Fruit fly (Drosophila melanogaster): Measurements from ENCODE around the gene Tre1.

Gene Tre1

DNA sequence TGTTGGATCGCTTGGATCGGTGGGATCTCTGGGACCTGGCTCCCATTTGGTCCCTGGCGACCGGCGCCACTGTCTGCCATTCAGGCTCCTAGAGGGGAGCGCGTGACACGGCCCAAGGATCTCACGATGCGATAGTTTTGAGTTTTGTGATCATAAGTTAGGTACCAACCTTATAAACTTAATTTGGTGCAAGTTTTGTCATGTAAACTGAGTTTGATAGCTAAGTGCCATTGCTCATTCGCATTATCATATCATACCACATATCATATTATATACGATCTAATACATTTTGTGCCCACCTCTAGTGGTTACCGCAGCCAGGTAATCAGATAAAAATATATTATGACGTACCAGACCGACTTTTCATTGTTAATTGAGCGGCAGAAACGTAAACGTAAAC, 16.2 kb upstream of the Tre1 start:
- TF ChIP-seq HLH106 (tag; optimal IDR thresholded peaks at IDR 0.05) (peak; percentile 75), fru (GFP tag; optimal IDR thresholded peaks at IDR 0.05) (no peak)

DNA sequence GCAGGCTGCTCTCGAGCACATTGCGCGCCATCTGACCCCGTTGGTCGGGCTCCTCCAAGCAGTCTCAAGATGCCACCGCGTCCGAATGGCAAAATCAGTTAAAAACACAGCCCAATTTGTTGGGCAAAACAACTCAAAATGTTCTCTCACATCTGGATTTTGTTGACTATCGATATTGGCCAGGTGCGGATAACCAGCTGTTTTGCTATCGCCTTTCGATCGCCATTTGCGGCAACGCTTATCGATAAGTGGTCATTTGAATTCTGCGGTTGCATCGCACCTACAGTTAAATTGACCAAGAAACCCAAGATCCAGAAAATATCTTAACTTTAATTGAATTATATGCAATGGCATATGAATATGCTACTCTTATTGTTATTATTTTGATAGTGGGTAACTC, 15.3 kb upstream of the Tre1 start, which contains the start of gene CG3149:
TSS of gene CG3149 (minus strand) at position 171 of the 400 bp plus-strand sequence.
- no peak for TF ChIP-seq Rel (GFP tag; optimal IDR thresholded peaks at IDR 0.05)
- no peak for TF ChIP-seq Rel (tag; optimal IDR thresholded peaks at IDR 0.05)
- no peak for TF ChIP-seq OdsH (GFP tag; optimal IDR thresholded peaks at IDR 0.05)
- TF ChIP-seq foxo (GFP tag; optimal IDR thresholded peaks at IDR 0.05): no peak
- no peak for TF ChIP-seq h (GFP tag; optimal IDR thresholded peaks at IDR 0.05)
- no peak for TF ChIP-seq Jra (GFP tag; optimal IDR thresholded peaks at IDR 0.05)
- no peak for TF ChIP-seq usp (GFP tag; optimal IDR thresholded peaks at IDR 0.05)
- no peak for TF ChIP-seq GATAd (GFP tag; optimal IDR thresholded peaks at IDR 0.05)
- TF ChIP-seq ey (GFP tag; optimal IDR thresholded peaks at IDR 0.05): no peak
- TF ChIP-seq Dif (GFP tag; optimal IDR thresholded peaks at IDR 0.05; ENCODE audit: partially characterized antibody): no peak
- no peak for TF ChIP-seq CG32264 (GFP tag; optimal IDR thresholded peaks at IDR 0.05)
- no peak for TF ChIP-seq Abd-B (GFP tag; optimal IDR thresholded peaks at IDR 0.05)
- TF ChIP-seq psq (GFP tag; optimal IDR thresholded peaks at IDR 0.05): no peak
- no peak for TF ChIP-seq CG9705 (GFP tag; optimal IDR thresholded peaks at IDR 0.05)

DNA sequence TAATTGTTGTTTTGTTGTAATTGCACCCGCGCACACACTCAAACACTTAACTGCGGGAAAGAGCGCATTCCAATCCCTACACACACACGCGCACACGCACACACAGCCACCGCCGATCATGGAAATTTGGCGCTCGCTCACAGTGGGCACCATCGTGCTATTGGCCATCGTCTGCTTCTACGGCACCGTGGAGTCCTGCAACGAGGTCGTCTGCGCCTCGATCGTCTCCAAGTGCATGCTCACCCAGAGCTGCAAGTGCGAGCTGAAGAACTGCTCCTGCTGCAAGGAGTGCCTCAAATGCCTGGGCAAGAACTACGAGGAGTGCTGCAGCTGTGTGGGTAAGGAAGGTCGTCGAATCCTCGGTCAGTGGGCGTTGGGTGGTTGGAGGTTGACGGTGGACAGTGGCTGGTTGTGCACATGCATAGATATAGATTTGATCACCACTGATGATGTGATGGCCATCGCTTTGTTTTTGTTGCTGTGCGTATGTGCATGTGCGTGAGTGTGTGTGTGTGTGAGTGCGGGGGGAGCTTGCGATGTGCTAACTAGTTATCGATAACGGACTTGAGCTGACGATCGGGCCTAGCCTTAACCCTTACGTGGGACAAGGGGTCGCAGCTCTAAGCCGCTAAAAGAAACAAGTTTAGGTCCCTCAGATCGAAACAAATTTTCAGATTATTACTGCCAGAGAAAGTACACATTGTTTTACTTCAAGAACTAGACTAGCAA, 11.0 kb upstream of the Tre1 start:
- peak; percentile 16 for TF ChIP-seq woc (GFP tag; optimal IDR thresholded peaks at IDR 0.05)
- no peak for TF ChIP-seq sage (GFP tag; optimal IDR thresholded peaks at IDR 0.05)

DNA sequence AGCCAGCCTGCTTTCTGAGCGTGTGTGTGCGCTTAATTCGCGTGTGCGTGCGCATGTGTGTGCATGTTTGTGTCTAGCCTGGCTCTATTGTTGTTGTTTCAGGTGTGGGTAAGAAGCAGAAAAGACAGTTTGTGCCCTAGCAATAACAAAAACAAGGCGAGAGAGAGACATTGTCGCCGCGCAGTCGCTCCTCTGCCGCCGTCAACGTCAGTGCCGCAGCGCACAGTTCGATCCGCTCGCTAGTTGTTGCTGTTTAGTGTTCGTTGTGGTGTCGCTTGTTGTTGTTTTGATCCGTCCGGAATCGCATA, 10.4 kb upstream of the Tre1 start:
- TF ChIP-seq Vsx2 (GFP tag; optimal IDR thresholded peaks at IDR 0.05; ENCODE audit: partially characterized antibody) (no peak), Jra (GFP tag; optimal IDR thresholded peaks at IDR 0.05) (no peak), rgr (GFP tag; optimal IDR thresholded peaks at IDR 0.05) (no peak), foxo (GFP tag; optimal IDR thresholded peaks at IDR 0.05) (no peak), Rel (GFP tag; optimal IDR thresholded peaks at IDR 0.05) (no peak), Rel (tag; optimal IDR thresholded peaks at IDR 0.05) (no peak), N (GFP tag; optimal IDR thresholded peaks at IDR 0.05) (no peak)

DNA sequence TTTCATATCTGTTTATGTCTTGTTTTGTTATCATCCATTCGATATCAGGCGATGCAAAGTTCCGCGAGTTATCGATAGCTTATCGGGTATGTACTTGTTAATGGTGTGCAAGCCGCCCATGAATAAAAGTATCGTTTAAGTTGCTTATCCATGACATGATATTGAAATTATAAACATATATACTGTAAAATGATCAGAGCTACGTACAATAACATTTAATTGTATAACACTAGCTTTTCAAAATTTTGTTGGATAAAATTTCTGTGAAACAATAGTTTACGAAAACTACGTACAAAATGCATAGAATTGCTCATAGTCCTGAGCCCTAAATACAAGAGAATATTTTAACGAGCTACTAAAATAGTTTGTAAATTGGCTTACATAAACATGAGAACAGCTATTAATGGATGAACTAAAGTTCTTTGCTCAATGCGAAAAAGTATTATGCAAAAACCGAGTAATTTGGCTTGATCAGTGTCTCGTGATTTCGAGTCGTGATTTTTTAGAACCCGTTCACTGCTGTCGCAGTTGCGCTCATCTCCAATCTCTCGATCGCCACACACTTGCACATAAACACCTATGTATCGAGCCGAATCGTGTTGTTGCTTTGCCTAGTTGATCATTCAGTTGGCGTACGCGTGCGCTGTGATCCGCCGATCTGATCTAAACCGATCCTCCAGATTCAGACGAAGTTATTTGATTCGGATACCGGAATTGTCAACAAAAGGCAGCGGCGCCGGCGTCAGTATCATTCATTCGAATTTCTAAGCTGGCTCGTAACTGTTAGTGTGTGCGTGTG, 9.8 kb upstream of the Tre1 start, which contains the start of the genes PGAP1 and cv:
TSS of gene PGAP1 (minus strand) at position 57 of the 799 bp plus-strand sequence.
TSS of gene cv (plus strand) at position 586 of the 799 bp plus-strand sequence.
- peak; percentile 13 for TF ChIP-seq Myc (optimal IDR thresholded peaks at IDR 0.05)
- no peak for TF ChIP-seq CrebA (GFP tag; optimal IDR thresholded peaks at IDR 0.05; ENCODE audit: borderline replicate concordance)
- TF ChIP-seq brk (GFP tag; optimal IDR thresholded peaks at IDR 0.05): no peak
- TF ChIP-seq h (GFP tag; optimal IDR thresholded peaks at IDR 0.05): peak; percentile 33
- TF ChIP-seq Hnf4 (GFP tag; optimal IDR thresholded peaks at IDR 0.05): no peak
- TF ChIP-seq rgr (GFP tag; optimal IDR thresholded peaks at IDR 0.05): no peak
- no peak for TF ChIP-seq dl (GFP tag; optimal IDR thresholded peaks at IDR 0.05; ENCODE audit: insufficient read depth in 1 of 2, partially characterized antibody in 2 of 2)
- TF ChIP-seq sage (GFP tag; optimal IDR thresholded peaks at IDR 0.05): no peak
- no peak for TF ChIP-seq CG9705 (GFP tag; optimal IDR thresholded peaks at IDR 0.05)
- TF ChIP-seq Mio (GFP tag; optimal IDR thresholded peaks at IDR 0.05): no peak
- no peak for TF ChIP-seq Dif (GFP tag; optimal IDR thresholded peaks at IDR 0.05; ENCODE audit: partially characterized antibody)
- TF ChIP-seq dsf (GFP tag; optimal IDR thresholded peaks at IDR 0.05; ENCODE audit: borderline replicate concordance): no peak
- TF ChIP-seq Hr83 (GFP tag; optimal IDR thresholded peaks at IDR 0.05; ENCODE audit: poor library complexity, severe bottlenecking): no peak
- peak; percentile 42 for TF ChIP-seq HLH106 (tag; optimal IDR thresholded peaks at IDR 0.05)
- no peak for TF ChIP-seq fru (GFP tag; optimal IDR thresholded peaks at IDR 0.05)
- peak in 1 of 2 experiments; percentile 64 for TF ChIP-seq foxo (GFP tag; optimal IDR thresholded peaks at IDR 0.05)
- TF ChIP-seq OdsH (GFP tag; optimal IDR thresholded peaks at IDR 0.05): peak; percentile 21
- no peak for TF ChIP-seq Rel (GFP tag; optimal IDR thresholded peaks at IDR 0.05)
- no peak for TF ChIP-seq Rel (tag; optimal IDR thresholded peaks at IDR 0.05)
- TF ChIP-seq Sp1 (GFP tag; optimal IDR thresholded peaks at IDR 0.05): peak; percentile 55
- TF ChIP-seq woc (GFP tag; optimal IDR thresholded peaks at IDR 0.05): peak; percentile 83
- TF ChIP-seq ey (GFP tag; optimal IDR thresholded peaks at IDR 0.05): peak; percentile 45
- no peak for TF ChIP-seq jim (GFP tag; optimal IDR thresholded peaks at IDR 0.05)
- TF ChIP-seq Jra (GFP tag; optimal IDR thresholded peaks at IDR 0.05): peak; percentile 25
- peak; percentile 8 for TF ChIP-seq br (GFP tag; optimal IDR thresholded peaks at IDR 0.05)
- no peak for TF ChIP-seq N (GFP tag; optimal IDR thresholded peaks at IDR 0.05)
- no peak for TF ChIP-seq Abd-B (GFP tag; optimal IDR thresholded peaks at IDR 0.05)
- TF ChIP-seq dmrt93B (GFP tag; optimal IDR thresholded peaks at IDR 0.05): no peak
- peak; percentile 19 for TF ChIP-seq psq (GFP tag; optimal IDR thresholded peaks at IDR 0.05)
- no peak for TF ChIP-seq CG32264 (GFP tag; optimal IDR thresholded peaks at IDR 0.05)
- peak; percentile 14 for TF ChIP-seq GATAd (GFP tag; optimal IDR thresholded peaks at IDR 0.05)
- peak; percentile 12 for TF ChIP-seq sv (GFP tag; optimal IDR thresholded peaks at IDR 0.05)
- no peak for TF ChIP-seq tai (GFP tag; optimal IDR thresholded peaks at IDR 0.05)
- TF ChIP-seq pan (optimal IDR thresholded peaks at IDR 0.05): no peak
- TF ChIP-seq lola (GFP tag; optimal IDR thresholded peaks at IDR 0.05): no peak
